Fruit fly (Drosophila melanogaster) whole organism, embryonic: ENCODE data around the gene CG46427.

Experiments
- B-H2 ChIP-seq: fragments of 200-800 bp; sonication (Bioruptor generic); optimal IDR thresholded peaks from 2 replicates; lab custom pipeline; 2018; ENCODE audit warnings: missing biosample characterization, mild to moderate bottlenecking, missing genetic modification characterization
- Blimp-1 ChIP-seq: fragments of 200-800 bp; sonication (Bioruptor generic); optimal IDR thresholded peaks from 3 replicates; lab custom pipeline; 2018; ENCODE audit warnings: missing biosample characterization, missing genetic modification characterization, mild to moderate bottlenecking, moderate library complexity, missing genetic modification reagents
- C15 ChIP-seq: fragments of 200-800 bp; sonication (Bioruptor generic); IDR thresholded peaks from 3 replicates; pipeline ENCODE4 v1.3.6; 2022; ENCODE audit warnings: missing biosample characterization, missing genetic modification characterization
- CG12942 ChIP-seq: fragments of 200-800 bp; sonication (Bioruptor generic); optimal IDR thresholded peaks from 3 replicates; lab custom pipeline; 2016; ENCODE audit warnings: missing biosample characterization, missing genetic modification characterization
- CG13424 ChIP-seq: fragments of 200-800 bp; sonication (Bioruptor generic); optimal IDR thresholded peaks from 2 replicates; lab custom pipeline; 2019; ENCODE audit warnings: missing biosample characterization, mild to moderate bottlenecking, missing genetic modification characterization, moderate library complexity
- CG14667 ChIP-seq: fragments of 200-800 bp; sonication (Bioruptor generic); IDR thresholded peaks from 2 replicates; pipeline ENCODE4 v1.3.6; 2022; ENCODE audit warnings: missing biosample characterization, missing genetic modification characterization
- CG15011 ChIP-seq: fragments of 200-800 bp; sonication (Bioruptor generic); optimal IDR thresholded peaks from 3 replicates; lab custom pipeline; 2018; ENCODE audit warnings: missing biosample characterization, mild to moderate bottlenecking, missing genetic modification characterization
- CG15269 ChIP-seq: fragments of 200-800 bp; sonication (Bioruptor generic); optimal IDR thresholded peaks from 2 replicates; lab custom pipeline; 2018; ENCODE audit warnings: missing biosample characterization, mild to moderate bottlenecking, missing genetic modification characterization, moderate library complexity
- CG18262 ChIP-seq: fragments of 200-800 bp; optimal IDR thresholded peaks from 3 replicates; lab custom pipeline; 2019; ENCODE audit warnings: missing biosample characterization, mild to moderate bottlenecking, missing genetic modification characterization, moderate library complexity
- CG3407 ChIP-seq: fragments of 200-800 bp; sonication (Bioruptor generic); optimal IDR thresholded peaks from 2 replicates; lab custom pipeline; 2018; ENCODE audit warnings: missing biosample characterization, mild to moderate bottlenecking, missing genetic modification characterization
- CG34224 ChIP-seq: fragments of 200-800 bp; sonication (Bioruptor generic); IDR thresholded peaks from 3 replicates; pipeline ENCODE4 v1.3.6; 2022; ENCODE audit warnings: missing biosample characterization, missing genetic modification characterization; ENCODE audit not compliant: partially characterized antibody
- CG3726 ChIP-seq: fragments of 200-800 bp; sonication (Bioruptor generic); IDR thresholded peaks from 3 replicates; pipeline ENCODE4, ENCODE4 v1.3.6; 2022; ENCODE audit warnings: missing biosample characterization, missing genetic modification characterization
- CG3847 ChIP-seq: fragments of 200-800 bp; sonication (Bioruptor generic); IDR thresholded peaks from 2 replicates; pipeline ENCODE4 v1.3.6; 2022; ENCODE audit warnings: missing biosample characterization, missing genetic modification characterization
- CG43689 ChIP-seq: fragments of 200-800 bp; sonication (Bioruptor generic); IDR thresholded peaks from 2 replicates; pipeline ENCODE4 v1.3.6; 2022; ENCODE audit warnings: missing biosample characterization, missing genetic modification characterization
- CG6654 ChIP-seq: fragments of 200-800 bp; sonication (Bioruptor generic); optimal IDR thresholded peaks from 2 replicates; lab custom pipeline; 2017; ENCODE audit warnings: missing biosample characterization, mild to moderate bottlenecking, missing genetic modification characterization
- CG6854 ChIP-seq: fragments of 200-800 bp; sonication (Bioruptor generic); optimal IDR thresholded peaks from 3 replicates; lab custom pipeline; 2017; ENCODE audit warnings: missing biosample characterization, mild to moderate bottlenecking, missing genetic modification characterization
- CG7556 ChIP-seq: fragments of 200-800 bp; sonication (Bioruptor generic); optimal IDR thresholded peaks from 2 replicates; lab custom pipeline; 2017; ENCODE audit warnings: missing biosample characterization, mild to moderate bottlenecking, missing genetic modification characterization
- CG7786 ChIP-seq: fragments of 200-800 bp; sonication (Bioruptor generic); optimal IDR thresholded peaks from 2 replicates; lab custom pipeline; 2016; ENCODE audit warnings: missing biosample characterization, missing genetic modification characterization
- CG9215 ChIP-seq: fragments of 200-800 bp; sonication (Bioruptor generic); IDR thresholded peaks from 2 replicates; pipeline ENCODE4 v1.3.6; 2022; ENCODE audit warnings: missing biosample characterization, missing genetic modification characterization
- CG9817 ChIP-seq: fragments of 200-800 bp; sonication (Bioruptor generic); optimal IDR thresholded peaks from 2 replicates; lab custom pipeline; 2018; ENCODE audit warnings: missing biosample characterization, mild to moderate bottlenecking, missing genetic modification characterization, moderate library complexity
- CG9876 ChIP-seq: fragments of 200-800 bp; sonication (Bioruptor generic); optimal IDR thresholded peaks from 2 replicates; lab custom pipeline; 2016; ENCODE audit warnings: missing biosample characterization, missing genetic modification characterization
- CTCF ChIP-seq: fragments of 200-800 bp; sonication (Bioruptor generic); optimal IDR thresholded peaks from 2 replicates; lab custom pipeline; 2017; ENCODE audit warnings: missing biosample characterization, mild to moderate bottlenecking, missing genetic modification characterization, moderate library complexity
- CoRest ChIP-seq: fragments of 200-800 bp; sonication (Bioruptor generic); optimal IDR thresholded peaks from 3 replicates; lab custom pipeline; 2018; ENCODE audit warnings: missing biosample characterization, mild to moderate bottlenecking, missing genetic modification characterization, moderate library complexity
- D19A ChIP-seq: fragments of 200-800 bp; optimal IDR thresholded peaks from 3 replicates; lab custom pipeline; 2019; ENCODE audit warnings: missing biosample characterization, mild to moderate bottlenecking, missing genetic modification characterization, moderate library complexity
- Dip3 ChIP-seq: fragments of 200-800 bp; sonication (Bioruptor generic); optimal IDR thresholded peaks from 3 replicates; lab custom pipeline; 2016; ENCODE audit warnings: missing biosample characterization, missing genetic modification characterization
- Doc2 ChIP-seq: fragments of 200-800 bp; sonication (Bioruptor generic); IDR thresholded peaks from 2 replicates; pipeline ENCODE4 v1.3.6; 2022; ENCODE audit warnings: missing biosample characterization, missing genetic modification characterization
- Lhr ChIP-seq: fragments of 200-800 bp; sonication (Bioruptor generic); optimal IDR thresholded peaks from 3 replicates; lab custom pipeline; 2017; ENCODE audit warnings: mild to moderate bottlenecking, missing biosample characterization, missing genetic modification reagents, missing genetic modification characterization
- Max ChIP-seq: fragments of 200-800 bp; sonication (Bioruptor generic); optimal IDR thresholded peaks from 2 replicates; lab custom pipeline; 2016; ENCODE audit warnings: missing biosample characterization, mild to moderate bottlenecking, missing genetic modification characterization
- NFAT ChIP-seq: fragments of 200-800 bp; sonication (Bioruptor generic); IDR thresholded peaks from 2 replicates; pipeline ENCODE4 v1.3.6; 2022; ENCODE audit warnings: missing biosample characterization, missing genetic modification characterization
- Ravus ChIP-seq: fragments of 200-800 bp; sonication (Bioruptor generic); IDR thresholded peaks from 2 replicates; pipeline ENCODE4 v1.3.6; 2022; ENCODE audit warnings: missing biosample characterization, missing genetic modification characterization
- Scr ChIP-seq: fragments of 200-800 bp; sonication (Bioruptor generic); IDR thresholded peaks from 2 replicates; pipeline ENCODE4 v1.3.6; 2022; ENCODE audit warnings: missing biosample characterization, missing genetic modification characterization; ENCODE audit not compliant: partially characterized antibody
- Usf ChIP-seq: fragments of 200-800 bp; sonication (Bioruptor generic); optimal IDR thresholded peaks from 2 replicates; lab custom pipeline; 2017; ENCODE audit warnings: missing genotype, missing biosample characterization, missing genetic modification characterization
- ab ChIP-seq: fragments of 200-800 bp; sonication (Bioruptor generic); optimal IDR thresholded peaks from 2 replicates; lab custom pipeline; 2016; ENCODE audit warnings: missing biosample characterization, missing genetic modification characterization
- ase ChIP-seq: fragments of 200-800 bp; sonication (Bioruptor generic); IDR thresholded peaks from 3 replicates; pipeline ENCODE4 v1.3.6; 2022; ENCODE audit warnings: missing biosample characterization, missing genetic modification characterization
- br ChIP-seq: fragments of >200 bp; optimal IDR thresholded peaks from 2 replicates; lab custom pipeline; 2017
- bsh ChIP-seq, 2 experiments: fragments of 200-800 bp; sonication (Bioruptor generic); optimal IDR thresholded peaks; 2 replicates each; lab custom pipeline; 2017 to 2018; ENCODE audit warnings: mild to moderate bottlenecking in 2 of 2, missing biosample characterization in 2 of 2, missing genetic modification characterization in 2 of 2, moderate library complexity in 1 of 2
- chinmo ChIP-seq: fragments of 200-800 bp; sonication (Bioruptor generic); IDR thresholded peaks from 4 replicates; pipeline ENCODE4 v1.3.6; 2022; ENCODE audit warnings: missing biosample characterization, missing genetic modification characterization; ENCODE audit not compliant: partially characterized antibody
- ci ChIP-seq: fragments of 200-800 bp; sonication (Bioruptor generic); IDR thresholded peaks from 3 replicates; pipeline ENCODE4 v1.3.6; 2022; ENCODE audit warnings: missing biosample characterization, missing genetic modification characterization
- dimm ChIP-seq: fragments of 200-800 bp; sonication (Bioruptor generic); IDR thresholded peaks from 2 replicates; pipeline ENCODE4 v1.3.6; 2022; ENCODE audit warnings: missing biosample characterization, missing genetic modification characterization
- en ChIP-seq: fragments of 200-800 bp; sonication (Bioruptor generic); optimal IDR thresholded peaks from 2 replicates; lab custom pipeline; 2016; ENCODE audit warnings: missing biosample characterization, missing genetic modification characterization
- gem ChIP-seq: fragments of 200-800 bp; sonication (Bioruptor generic); optimal IDR thresholded peaks from 2 replicates; lab custom pipeline; 2019; ENCODE audit warnings: missing biosample characterization, mild to moderate bottlenecking, missing genetic modification characterization, moderate library complexity
- gt ChIP-seq: fragments of 200-800 bp; sonication (Bioruptor generic); IDR thresholded peaks from 2 replicates; pipeline ENCODE4 v1.3.6; 2022; ENCODE audit warnings: missing biosample characterization, missing genetic modification characterization
- hkb ChIP-seq, 2 experiments: fragments of 200-800 bp in 1 of 2; fragments of >200 bp in 1 of 2; sonication (Bioruptor generic) in 1 of 2; IDR thresholded peaks in 1 of 2; optimal IDR thresholded peaks in 1 of 2; 2 replicates each; pipeline versions ENCODE4 v1.3.6 to Lab custom; 2017 to 2022; ENCODE audit warnings: missing biosample characterization in 1 of 2, missing genetic modification characterization in 1 of 2
- hth ChIP-seq: fragments of >200 bp; optimal IDR thresholded peaks from 2 replicates; lab custom pipeline; 2017; ENCODE audit warnings: inconsistent platforms
- lmd ChIP-seq: fragments of 200-800 bp; sonication (Bioruptor generic); IDR thresholded peaks from 2 replicates; pipeline ENCODE4 v1.3.6; 2022; ENCODE audit warnings: missing biosample characterization, missing genetic modification characterization
- mld ChIP-seq: fragments of 200-800 bp; sonication (Bioruptor generic); IDR thresholded peaks from 3 replicates; pipeline ENCODE4 v1.3.6; 2022; ENCODE audit warnings: missing biosample characterization, missing genetic modification characterization; ENCODE audit not compliant: partially characterized antibody
- nerfin-2 ChIP-seq: fragments of 200-800 bp; sonication (Bioruptor generic); IDR thresholded peaks from 2 replicates; pipeline ENCODE4 v1.3.6; 2022; ENCODE audit warnings: missing biosample characterization, missing genetic modification characterization; ENCODE audit not compliant: partially characterized antibody
- repo ChIP-seq: fragments of 200-800 bp; sonication (Bioruptor generic); optimal IDR thresholded peaks from 2 replicates; lab custom pipeline; 2016; ENCODE audit warnings: missing biosample characterization, missing genetic modification characterization
- run ChIP-seq: fragments of 200-800 bp; sonication (Bioruptor generic); optimal IDR thresholded peaks from 3 replicates; lab custom pipeline; 2018; ENCODE audit warnings: missing biosample characterization, mild to moderate bottlenecking, missing genetic modification characterization
- tup ChIP-seq: fragments of 200-800 bp; sonication (Bioruptor generic); optimal IDR thresholded peaks from 2 replicates; lab custom pipeline; 2016; ENCODE audit warnings: missing biosample characterization, mild to moderate bottlenecking, missing genetic modification characterization, moderate library complexity
- z ChIP-seq: fragments of 200-800 bp; sonication (Bioruptor generic); IDR thresholded peaks from 3 replicates; pipeline ENCODE4 v1.3.6; 2022; ENCODE audit warnings: missing biosample characterization, missing genetic modification characterization

Gene CG46427

dm6 chr3R:12448889-12449314 lies 10.0 kb upstream of the CG46427 start, which contains the start of gene CG18549 (continued):
- TF ChIP-seq CG9817 (tag; lab: Kevin White, UChicago) (peak; percentile 100), CG9215 (peak; percentile 99), Dip3 (peak; percentile 99), CG12942 (GFP tag; lab: Kevin White, UChicago) (peak; percentile 99), Blimp-1 (GFP tag; lab: Kevin White, UChicago) (peak; percentile 99), gt (GFP tag; lab: Robert Waterston, UW) (peak; percentile 99), Usf (GFP tag; lab: Kevin White, UChicago) (peak; percentile 98), CG43689 (GFP tag; lab: Robert Waterston, UW) (peak; percentile 99), CG18262 (peak; percentile 100), CG3847 (GFP tag; lab: Robert Waterston, UW) (peak; percentile 100), bsh (GFP tag; optimal IDR thresholded peaks at IDR 0.05; lab: Kevin White, UChicago) (peak; percentile 100), CG13424 (tag; lab: Kevin White, UChicago) (peak; percentile 100), CoRest (peak; percentile 100), ase (GFP tag; lab: Robert Waterston, UW) (peak; percentile 100), hkb (optimal IDR thresholded peaks at IDR 0.05; lab: Kevin White, UChicago) (no peak), hkb (GFP tag; IDR thresholded peaks at IDR 0.05; lab: Robert Waterston, UW) (peak; percentile 100), Max (GFP tag; lab: Kevin White, UChicago) (peak; percentile 100), CG7556 (peak; percentile 100), NFAT (GFP tag; lab: Robert Waterston, UW) (peak; percentile 99), CG14667 (GFP tag; lab: Robert Waterston, UW) (peak; percentile 99), Scr (GFP tag; lab: Robert Waterston, UW) (peak; percentile 85), chinmo (GFP tag; lab: Robert Waterston, UW) (peak; percentile 97), gem (tag; lab: Kevin White, UChicago) (peak; percentile 100), C15 (GFP tag; lab: Robert Waterston, UW) (peak; percentile 99), CG3726 (GFP tag; lab: Robert Waterston, UW) (peak; percentile 100), ab (GFP tag; lab: Kevin White, UChicago) (peak; percentile 97), CTCF (GFP tag; lab: Kevin White, UChicago) (peak; percentile 81), Lhr (GFP tag; lab: Kevin White, UChicago) (peak; percentile 99), CG3407 (peak; percentile 99), Ravus (GFP tag; lab: Robert Waterston, UW) (peak; percentile 99), mld (no peak; the same call in 2 of the 3 replicates), lmd (GFP tag; lab: Robert Waterston, UW) (peak; percentile 100), CG15011 (GFP tag; lab: Kevin White, UChicago) (peak; percentile 99), en (GFP tag; lab: Kevin White, UChicago) (peak; percentile 99), ci (GFP tag; lab: Robert Waterston, UW) (peak; percentile 100), Doc2 (GFP tag; lab: Robert Waterston, UW) (peak; percentile 98), repo (GFP tag; lab: Kevin White, UChicago) (peak; percentile 98), z (GFP tag; lab: Robert Waterston, UW) (peak; percentile 90), CG15269 (tag; lab: Kevin White, UChicago) (peak; percentile 100), CG7786 (peak; percentile 98), run (tag; lab: Kevin White, UChicago) (peak; percentile 100), tup (peak; percentile 99), hth (lab: Kevin White, UChicago) (no peak), dimm (GFP tag; lab: Robert Waterston, UW) (peak; percentile 99), CG6654 (peak; percentile 94), CG6854 (GFP tag; lab: Kevin White, UChicago) (peak; percentile 100), D19A (peak; percentile 100), nerfin-2 (GFP tag; lab: Robert Waterston, UW) (peak; percentile 64; the same call in 1 of the 2 replicates), br (no peak), B-H2 (GFP tag; lab: Kevin White, UChicago) (peak; percentile 99), CG34224 (GFP tag; lab: Robert Waterston, UW) (peak; percentile 89), CG9876 (GFP tag; lab: Kevin White, UChicago) (peak; percentile 96)
